Fruit fly (Drosophila melanogaster) whole organism, embryonic: ENCODE data around the gene CG31638.
A peak's percentile ranks its signal among the peaks of the same experiment; 100 is the strongest.

ENCODE experiments used
- Awh ChIP-seq: fragments of 200-800 bp; sonication (Bioruptor generic); IDR thresholded peaks from 2 replicates; pipeline ENCODE4, ENCODE4 v1.3.6; 2022; ENCODE audit warnings: missing biosample characterization, missing genetic modification characterization
- CG1024 ChIP-seq: fragments of 200-800 bp; sonication (Bioruptor generic); IDR thresholded peaks from 2 replicates; pipeline ENCODE4 v1.3.6; 2022; ENCODE audit warnings: missing biosample characterization, missing genetic modification characterization
- CG10267 ChIP-seq: fragments of 200-800 bp; sonication (Bioruptor generic); optimal IDR thresholded peaks from 2 replicates; lab custom pipeline; 2018; ENCODE audit warnings: missing biosample characterization, mild to moderate bottlenecking, missing genetic modification characterization, moderate library complexity
- CG10565 ChIP-seq: fragments of 200-800 bp; sonication (Bioruptor generic); optimal IDR thresholded peaks from 3 replicates; lab custom pipeline; 2016; ENCODE audit warnings: missing biosample characterization, mild to moderate bottlenecking, missing genetic modification characterization
- CG14710 ChIP-seq: fragments of 200-800 bp; sonication (Bioruptor generic); optimal IDR thresholded peaks from 3 replicates; lab custom pipeline; 2019; ENCODE audit warnings: missing biosample characterization, mild to moderate bottlenecking, missing genetic modification characterization, moderate library complexity
- CG15514 ChIP-seq: fragments of 200-800 bp; sonication (Bioruptor generic); optimal IDR thresholded peaks from 3 replicates; lab custom pipeline; 2017; ENCODE audit warnings: missing biosample characterization, missing genetic modification characterization, mild to moderate bottlenecking, moderate library complexity, missing genetic modification reagents
- CG17359 ChIP-seq: fragments of 200-800 bp; sonication (Bioruptor generic); optimal IDR thresholded peaks from 3 replicates; lab custom pipeline; 2018; ENCODE audit warnings: missing biosample characterization, mild to moderate bottlenecking, missing genetic modification characterization, moderate library complexity
- CG17361 ChIP-seq: fragments of 200-800 bp; sonication (Bioruptor generic); IDR thresholded peaks from 3 replicates; pipeline ENCODE4 v1.3.6; 2022; ENCODE audit warnings: missing biosample characterization, missing genetic modification characterization
- CG17802 ChIP-seq: fragments of 200-800 bp; sonication (Bioruptor generic); optimal IDR thresholded peaks from 2 replicates; lab custom pipeline; 2018; ENCODE audit warnings: missing biosample characterization, mild to moderate bottlenecking, missing genetic modification characterization, moderate library complexity
- CG18262 ChIP-seq: fragments of 200-800 bp; optimal IDR thresholded peaks from 3 replicates; lab custom pipeline; 2019; ENCODE audit warnings: missing biosample characterization, mild to moderate bottlenecking, missing genetic modification characterization, moderate library complexity
- CG18599 ChIP-seq: fragments of 200-800 bp; sonication (Bioruptor generic); optimal IDR thresholded peaks from 3 replicates; lab custom pipeline; 2017; ENCODE audit warnings: missing biosample characterization, missing genetic modification characterization, mild to moderate bottlenecking, moderate library complexity, missing genetic modification reagents
- CG2116 ChIP-seq: fragments of 200-800 bp; sonication (Bioruptor generic); optimal IDR thresholded peaks from 3 replicates; lab custom pipeline; 2018; ENCODE audit warnings: missing biosample characterization, mild to moderate bottlenecking, missing genetic modification characterization
- CG2202 ChIP-seq: fragments of 200-800 bp; sonication (Bioruptor generic); optimal IDR thresholded peaks from 2 replicates; lab custom pipeline; 2018; ENCODE audit warnings: missing biosample characterization, mild to moderate bottlenecking, missing genetic modification characterization
- CG2712 ChIP-seq: fragments of 200-800 bp; optimal IDR thresholded peaks from 3 replicates; lab custom pipeline; 2019; ENCODE audit warnings: missing biosample characterization, mild to moderate bottlenecking, missing genetic modification characterization, moderate library complexity
- CG30020 ChIP-seq: fragments of 200-800 bp; optimal IDR thresholded peaks from 2 replicates; lab custom pipeline; 2019; ENCODE audit warnings: missing biosample characterization, mild to moderate bottlenecking, missing genetic modification characterization, moderate library complexity
- CG31224 ChIP-seq: fragments of 200-800 bp; sonication (Bioruptor generic); IDR thresholded peaks from 2 replicates; pipeline ENCODE4 v1.3.6; 2022; ENCODE audit warnings: missing biosample characterization, missing genetic modification characterization
- CG3726 ChIP-seq: fragments of 200-800 bp; sonication (Bioruptor generic); IDR thresholded peaks from 3 replicates; pipeline ENCODE4, ENCODE4 v1.3.6; 2022; ENCODE audit warnings: missing biosample characterization, missing genetic modification characterization
- CG3847 ChIP-seq: fragments of 200-800 bp; sonication (Bioruptor generic); IDR thresholded peaks from 2 replicates; pipeline ENCODE4 v1.3.6; 2022; ENCODE audit warnings: missing biosample characterization, missing genetic modification characterization
- CG4617 ChIP-seq: fragments of 200-800 bp; sonication (Bioruptor generic); optimal IDR thresholded peaks from 3 replicates; lab custom pipeline; 2016; ENCODE audit warnings: missing biosample characterization, missing genetic modification characterization, borderline replicate concordance
- CG4854 ChIP-seq: fragments of 200-800 bp; sonication (Bioruptor generic); optimal IDR thresholded peaks from 2 replicates; lab custom pipeline; 2016; ENCODE audit warnings: missing biosample characterization, missing genetic modification characterization, inconsistent platforms
- CG5180 ChIP-seq: fragments of 200-800 bp; sonication (Bioruptor generic); optimal IDR thresholded peaks from 3 replicates; lab custom pipeline; 2017; ENCODE audit warnings: missing biosample characterization, missing genetic modification characterization, mild to moderate bottlenecking, moderate library complexity, missing genetic modification reagents
- CG7928 ChIP-seq: fragments of 200-800 bp; sonication (Bioruptor generic); optimal IDR thresholded peaks from 2 replicates; lab custom pipeline; 2017; ENCODE audit warnings: missing biosample characterization, mild to moderate bottlenecking, missing genetic modification characterization
- CG8359 ChIP-seq: fragments of 200-800 bp; sonication (Bioruptor generic); optimal IDR thresholded peaks from 2 replicates; lab custom pipeline; 2017; ENCODE audit warnings: missing biosample characterization, mild to moderate bottlenecking, missing genetic modification characterization, borderline replicate concordance
- CG8924 ChIP-seq: fragments of 200-800 bp; optimal IDR thresholded peaks from 3 replicates; lab custom pipeline; 2019; ENCODE audit warnings: missing biosample characterization, mild to moderate bottlenecking, missing genetic modification characterization, moderate library complexity
- CTCF ChIP-seq: fragments of 200-800 bp; sonication (Bioruptor generic); optimal IDR thresholded peaks from 2 replicates; lab custom pipeline; 2017; ENCODE audit warnings: missing biosample characterization, mild to moderate bottlenecking, missing genetic modification characterization, moderate library complexity
- D19A ChIP-seq: fragments of 200-800 bp; optimal IDR thresholded peaks from 3 replicates; lab custom pipeline; 2019; ENCODE audit warnings: missing biosample characterization, mild to moderate bottlenecking, missing genetic modification characterization, moderate library complexity
- Dek ChIP-seq: fragments of 200-800 bp; sonication (Bioruptor generic); optimal IDR thresholded peaks from 3 replicates; lab custom pipeline; 2019; ENCODE audit warnings: missing biosample characterization, mild to moderate bottlenecking, missing genetic modification characterization, moderate library complexity
- Dp ChIP-seq: fragments of 200-800 bp; sonication (Bioruptor generic); optimal IDR thresholded peaks from 2 replicates; lab custom pipeline; 2018; ENCODE audit warnings: missing biosample characterization, mild to moderate bottlenecking, missing genetic modification characterization, moderate library complexity
- E2f2 ChIP-seq: fragments of 200-800 bp; sonication (Bioruptor generic); IDR thresholded peaks from 2 replicates; pipeline ENCODE4 v1.3.6; 2022; ENCODE audit warnings: missing biosample characterization, missing genetic modification characterization
- Fer2 ChIP-seq: fragments of 200-800 bp; sonication (Bioruptor generic); optimal IDR thresholded peaks from 2 replicates; lab custom pipeline; 2018; ENCODE audit warnings: missing biosample characterization, mild to moderate bottlenecking, missing genetic modification characterization, moderate library complexity
- Med ChIP-seq: fragments of 200-800 bp; sonication (Bioruptor generic); peaks from one replicate; lab custom pipeline; 2016; ENCODE audit warnings: missing biosample characterization, missing genetic modification characterization, mild to moderate bottlenecking, inconsistent platforms, moderate library complexity
- Meics ChIP-seq: fragments of 200-800 bp; sonication (Bioruptor generic); optimal IDR thresholded peaks from 2 replicates; lab custom pipeline; 2017; ENCODE audit warnings: missing biosample characterization, mild to moderate bottlenecking, missing genetic modification characterization
- Mrtf ChIP-seq: fragments of 200-800 bp; sonication (Bioruptor generic); IDR thresholded peaks from 3 replicates; pipeline ENCODE4 v1.3.6; 2022; ENCODE audit warnings: missing biosample characterization, missing genetic modification characterization
- Nf-YC ChIP-seq: fragments of 200-800 bp; optimal IDR thresholded peaks from 3 replicates; lab custom pipeline; 2019; ENCODE audit warnings: missing biosample characterization, mild to moderate bottlenecking, missing genetic modification characterization, moderate library complexity
- Pdp1 ChIP-seq, 2 experiments: fragments of 200-800 bp; sonication (Bioruptor generic); optimal IDR thresholded peaks; 3 replicates each; lab custom pipeline; 2016; ENCODE audit warnings: missing biosample characterization in 2 of 2, missing genetic modification characterization in 2 of 2, mild to moderate bottlenecking in 1 of 2, moderate library complexity in 1 of 2
- Rx ChIP-seq: fragments of 200-800 bp; sonication (Bioruptor generic); IDR thresholded peaks from 2 replicates; pipeline ENCODE4 v1.3.6; 2022; ENCODE audit warnings: missing biosample characterization, missing genetic modification characterization
- YL-1 ChIP-seq: fragments of 200-800 bp; sonication (Bioruptor generic); optimal IDR thresholded peaks from 3 replicates; lab custom pipeline; 2017; ENCODE audit warnings: missing biosample characterization, mild to moderate bottlenecking, missing genetic modification characterization
- ap ChIP-seq: fragments of 200-800 bp; sonication (Bioruptor generic); IDR thresholded peaks from 2 replicates; pipeline ENCODE4 v1.3.6; 2022; ENCODE audit warnings: missing biosample characterization, missing genetic modification characterization
- croc ChIP-seq: fragments of 200-800 bp; sonication (Bioruptor generic); conservative IDR thresholded peaks from 3 replicates; pipeline ENCODE4 v1.3.6; 2022; ENCODE audit warnings: missing biosample characterization, missing genetic modification characterization
- crp ChIP-seq, 2 experiments: fragments of 200-800 bp; sonication (Bioruptor generic); optimal IDR thresholded peaks; 2 replicates in 1 of 2; 3 replicates in 1 of 2; lab custom pipeline; 2017; ENCODE audit warnings: missing biosample characterization in 2 of 2, missing genetic modification characterization in 2 of 2, mild to moderate bottlenecking in 1 of 2, moderate library complexity in 1 of 2
- grau ChIP-seq: fragments of 200-800 bp; optimal IDR thresholded peaks from 3 replicates; lab custom pipeline; 2019; ENCODE audit warnings: missing biosample characterization, mild to moderate bottlenecking, missing genetic modification characterization, moderate library complexity
- inv ChIP-seq: fragments of 200-800 bp; sonication (Bioruptor generic); IDR thresholded peaks from 2 replicates; pipeline ENCODE4 v1.3.6; 2022; ENCODE audit warnings: missing biosample characterization, missing genetic modification characterization; ENCODE audit not compliant: partially characterized antibody
- pzg ChIP-seq: fragments of 200-800 bp; sonication (Bioruptor generic); optimal IDR thresholded peaks from 3 replicates; lab custom pipeline; 2018; ENCODE audit warnings: missing biosample characterization, mild to moderate bottlenecking, missing genetic modification characterization, moderate library complexity
- sens ChIP-seq: fragments of 200-800 bp; sonication (Bioruptor generic); peaks from one replicate; lab custom pipeline; 2016; ENCODE audit warnings: missing biosample characterization, missing genetic modification characterization
- stc ChIP-seq: fragments of 200-800 bp; sonication (Bioruptor generic); IDR thresholded peaks from 2 replicates; pipeline ENCODE4 v1.3.6; 2022; ENCODE audit warnings: missing biosample characterization, missing genetic modification characterization
- stwl ChIP-seq: fragments of 200-800 bp; sonication (Bioruptor generic); optimal IDR thresholded peaks from 3 replicates; lab custom pipeline; 2018; ENCODE audit warnings: missing biosample characterization, mild to moderate bottlenecking, missing genetic modification characterization, moderate library complexity
- z ChIP-seq: fragments of 200-800 bp; sonication (Bioruptor generic); IDR thresholded peaks from 3 replicates; pipeline ENCODE4 v1.3.6; 2022; ENCODE audit warnings: missing biosample characterization, missing genetic modification characterization

Gene CG31638

DNA sequence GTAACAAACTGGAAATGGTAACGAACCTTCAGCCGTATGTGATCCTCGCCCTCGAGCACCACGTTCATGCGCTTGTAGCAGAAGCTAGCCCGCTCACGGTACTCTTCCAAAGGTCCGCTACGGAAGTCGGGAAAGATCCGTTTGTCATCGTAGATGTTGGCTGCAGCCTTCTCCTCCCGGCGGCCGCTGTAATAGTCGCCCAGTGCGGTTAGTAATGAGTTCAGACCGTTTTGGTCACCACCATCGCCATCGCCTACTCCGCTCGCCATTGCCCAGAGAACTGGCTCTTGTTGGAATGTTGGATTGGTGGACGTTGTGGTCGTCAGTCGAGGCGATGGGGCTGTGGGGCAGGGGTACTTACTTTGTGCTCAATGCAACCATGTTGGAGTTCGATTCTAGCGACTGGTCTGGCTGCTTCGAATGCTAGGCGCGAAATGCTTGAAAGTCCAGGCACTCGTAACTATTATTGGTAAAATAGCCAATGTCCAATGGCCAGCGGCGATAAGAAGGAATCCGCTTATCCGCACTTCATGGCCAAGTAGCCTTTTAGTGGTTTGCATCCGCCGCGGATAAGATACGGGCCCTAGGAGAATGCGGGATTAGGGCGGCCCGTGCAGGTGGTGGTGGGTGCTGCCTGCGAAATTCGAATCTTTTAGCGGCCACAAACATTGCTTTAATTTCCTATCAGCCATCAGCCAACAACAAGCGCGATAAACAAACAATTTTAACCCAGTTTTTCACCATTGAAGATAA is 43.1 kb upstream of the CG31638 start (continued):
- TF ChIP-seq CG5180 (GFP tag; lab: Kevin White, UChicago) (peak; percentile 99), CG18599 (GFP tag; lab: Kevin White, UChicago) (peak; percentile 11)

DNA sequence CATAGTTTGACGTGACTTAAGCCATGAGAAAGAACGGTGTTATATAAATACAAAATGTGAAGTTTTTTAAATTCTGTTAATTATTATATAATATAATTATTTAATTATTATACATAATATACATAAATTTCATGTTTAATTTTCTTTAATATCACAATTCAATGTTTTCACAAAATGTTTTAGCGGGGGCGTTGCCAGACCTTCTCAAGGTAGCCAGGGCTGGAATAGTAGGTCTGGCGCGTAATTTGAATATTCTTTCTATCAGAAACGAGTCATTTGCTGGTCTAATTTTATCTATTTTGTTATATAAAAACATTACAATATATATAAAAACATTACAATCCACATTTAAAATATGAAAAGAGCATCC is 42.5 kb upstream of the CG31638 start, which contains the start of gene Acox3:
Gene Acox3, minus strand, starts transcription at position 70 of the 370 bp plus-strand sequence.
- TF ChIP-seq CG1024 (GFP tag; lab: Robert Waterston, UW): no peak
- peak; percentile 19 for TF ChIP-seq CG18262
- peak; percentile 39 for TF ChIP-seq CG10267
- peak; percentile 24 for TF ChIP-seq CG8924 (tag; lab: Kevin White, UChicago)
- no peak for TF ChIP-seq Fer2
- TF ChIP-seq stc (GFP tag; lab: Robert Waterston, UW): no peak
- no peak for TF ChIP-seq z (GFP tag; lab: Robert Waterston, UW)
- TF ChIP-seq Pdp1 (GFP tag; optimal IDR thresholded peaks at IDR 0.05; lab: Kevin White, UChicago): peak in 1 of 2 experiments; percentile 81
- TF ChIP-seq Awh (GFP tag; lab: Robert Waterston, UW): no peak
- TF ChIP-seq CG15514: peak; percentile 33
- no peak for TF ChIP-seq CG2202 (tag; lab: Kevin White, UChicago)
- TF ChIP-seq croc (GFP tag; lab: Robert Waterston, UW): no peak
- peak; percentile 62 for TF ChIP-seq stwl (tag; lab: Kevin White, UChicago)
- TF ChIP-seq Dek (tag; lab: Kevin White, UChicago): peak; percentile 17
- no peak for TF ChIP-seq Rx (GFP tag; lab: Robert Waterston, UW)
- no peak for TF ChIP-seq CG17359 (tag; lab: Kevin White, UChicago)
- no peak for TF ChIP-seq ap
- TF ChIP-seq CG10565: no peak
- TF ChIP-seq CG8359: no peak
- no peak for TF ChIP-seq CG17802
- TF ChIP-seq CG2116: peak; percentile 26
- TF ChIP-seq E2f2: peak; percentile 96
- no peak for TF ChIP-seq inv (GFP tag; lab: Robert Waterston, UW)
- peak; percentile 15 for TF ChIP-seq Nf-YC (tag; lab: Kevin White, UChicago)
- peak; percentile 14 for TF ChIP-seq CG4617 (GFP tag; lab: Kevin White, UChicago)
- peak; percentile 94 for TF ChIP-seq CG7928
- TF ChIP-seq CG30020 (tag; lab: Kevin White, UChicago): peak; percentile 1
- peak; percentile 7 for TF ChIP-seq D19A (tag; lab: Kevin White, UChicago)
- peak; percentile 43 for TF ChIP-seq YL-1
- no peak for TF ChIP-seq Med
- peak; percentile 41 for TF ChIP-seq pzg (GFP tag; lab: Kevin White, UChicago)
- TF ChIP-seq CG31224 (GFP tag; lab: Robert Waterston, UW): no peak
- peak; percentile 8 for TF ChIP-seq grau (tag; lab: Kevin White, UChicago)
- no peak for TF ChIP-seq CG4854 (GFP tag; lab: Kevin White, UChicago)
- TF ChIP-seq Meics (GFP tag; lab: Kevin White, UChicago): no peak
- TF ChIP-seq Mrtf (GFP tag; lab: Robert Waterston, UW): no peak
- peak; percentile 35 for TF ChIP-seq CTCF (GFP tag; lab: Kevin White, UChicago)
- TF ChIP-seq Dp (GFP tag; lab: Kevin White, UChicago): peak; percentile 97
- no peak for TF ChIP-seq CG2712 (tag; lab: Kevin White, UChicago)
- no peak for TF ChIP-seq crp (GFP tag; optimal IDR thresholded peaks at IDR 0.05; lab: Kevin White, UChicago)
- no peak for TF ChIP-seq CG3726 (GFP tag; lab: Robert Waterston, UW)
- peak; percentile 41 for TF ChIP-seq sens (GFP tag; lab: Kevin White, UChicago)
- TF ChIP-seq CG14710: peak; percentile 59
- peak; percentile 32; the same call in 1 of the 2 replicates for TF ChIP-seq CG3847
- 0 out of 3 replicates have a peak, but pooled peaks have one; percentile 24 for TF ChIP-seq CG17361 (GFP tag; lab: Robert Waterston, UW)
